Worm (Caenorhabditis elegans): Measurements from ENCODE around the gene Y50E8A.1.

DNA sequence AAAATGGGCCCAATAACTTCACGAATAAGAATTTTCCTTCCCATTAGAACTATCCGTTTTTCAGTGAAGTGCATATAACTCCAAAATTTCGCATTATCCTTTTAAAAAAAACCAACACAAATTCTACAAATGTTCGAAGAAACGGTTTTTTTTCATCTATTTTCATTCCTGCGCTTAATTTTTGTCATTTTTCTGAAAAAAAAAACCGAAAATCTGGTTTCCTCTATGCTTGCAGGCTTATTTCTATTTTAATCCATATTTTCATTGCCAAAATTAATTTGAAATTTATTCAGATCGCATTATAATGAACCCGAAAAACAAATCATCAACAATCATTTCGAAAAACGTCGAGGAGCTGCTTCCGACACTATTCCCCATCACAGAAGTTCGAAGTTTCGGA, 28.0 kb upstream of the Y50E8A.1 start, which contains the start of gene set-5:
- TF ChIP-seq ztf-23 (GFP tag; IDR thresholded peaks at IDR 0.05), result no peak
- TF ChIP-seq T22C8.4 (GFP tag; IDR thresholded peaks at IDR 0.05), result no peak
- no peak for TF ChIP-seq ref-1 (GFP tag; conservative IDR thresholded peaks at IDR 0.05)
- no peak for TF ChIP-seq tab-1 (GFP tag; IDR thresholded peaks at IDR 0.05)

Data from whole organism, midembryonic.